Worm (Caenorhabditis elegans) whole organism, L4/young adult: ENCODE measurements around the gene W08F4.7.

Experiments used
- W03F9.2 ChIP-seq: fragments of 150-350 bp; optimal IDR thresholded peaks from 2 replicates; lab custom pipeline; 2014; ENCODE audit warnings: missing biosample characterization, missing genetic modification characterization
- dao-5 ChIP-seq: sonication (generic microtip); optimal IDR thresholded peaks from 2 replicates; lab custom pipeline; 2016; ENCODE audit warnings: missing genotype, missing genetic modification characterization, moderate library complexity, missing compliant biosample characterization
- him-1 ChIP-seq: sonication (generic microtip); optimal IDR thresholded peaks from 2 replicates; lab custom pipeline; 2016; ENCODE audit warnings: missing genotype, missing genetic modification reagents, missing genetic modification characterization, missing compliant biosample characterization

DNA sequence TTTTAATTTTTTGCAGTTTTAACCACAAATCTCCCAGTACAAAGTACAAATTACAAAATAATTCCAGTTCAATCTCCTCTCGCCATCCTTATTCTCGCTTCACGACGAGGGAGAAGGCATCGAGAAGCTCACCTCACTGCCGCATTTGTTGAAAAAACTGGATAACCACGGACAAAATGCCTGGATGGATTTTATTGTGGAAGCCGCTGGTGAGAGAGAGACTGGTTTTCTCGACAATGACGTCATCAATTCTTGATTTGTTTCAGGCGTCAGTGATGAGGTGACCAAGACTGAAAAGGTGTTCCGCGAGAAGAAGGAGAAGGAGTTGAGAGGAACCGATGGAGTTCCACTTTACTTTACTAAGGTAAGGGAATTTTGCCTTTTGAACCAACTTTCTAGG lies 28.0 kb downstream of the W08F4.7 start:
- TF ChIP-seq W03F9.2 (tag; lab: Kevin White, UChicago) (no peak), him-1 (no peak), dao-5 (tag; lab: Kevin White, UChicago) (no peak)
